Worm (Caenorhabditis elegans) whole organism, young adult: Measurements from ENCODE around the gene C04G6.4.

ENCODE experiments used
- lin-54 ChIP-seq: fragments of 200-800 bp; sonication (Bioruptor generic); optimal IDR thresholded peaks from 2 replicates; lab custom pipeline; 2018; ENCODE audit warnings: mild to moderate bottlenecking, missing genetic modification characterization, missing compliant biosample characterization
- madf-10 ChIP-seq: sonication (generic microtip); optimal IDR thresholded peaks from 2 replicates; lab custom pipeline; 2016; ENCODE audit warnings: mild to moderate bottlenecking, missing genetic modification characterization, missing compliant biosample characterization
- nhr-179 ChIP-seq: sonication (generic microtip); optimal IDR thresholded peaks from 2 replicates; lab custom pipeline; 2016; ENCODE audit warnings: mild to moderate bottlenecking, missing genetic modification characterization, missing compliant biosample characterization

DNA sequence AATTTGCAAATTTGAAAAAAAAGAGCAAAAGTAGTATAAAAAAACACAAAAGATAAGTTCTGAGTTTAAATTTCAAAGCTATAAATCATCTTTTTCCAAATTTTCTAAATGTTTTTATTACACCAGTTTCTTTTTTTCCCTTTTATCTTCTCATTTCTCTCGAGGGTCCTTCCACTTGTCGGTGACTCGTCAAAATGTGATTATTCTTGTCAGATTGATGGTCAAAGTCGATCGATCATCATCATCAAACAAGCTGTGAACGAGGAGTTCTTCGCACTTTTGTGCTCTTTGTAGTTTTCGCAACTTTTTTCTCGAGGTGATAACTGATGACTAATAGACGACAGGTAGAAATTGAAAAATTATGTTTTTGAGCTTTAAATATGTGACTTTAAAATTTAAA is 37.4 kb upstream of the C04G6.4 start:
- TF ChIP-seq madf-10 (tag; lab: Kevin White, UChicago) (no peak), nhr-179 (tag; lab: Kevin White, UChicago) (no peak), lin-54 (GFP tag; lab: Kevin White, UChicago) (no peak)
